Fruit fly (Drosophila melanogaster): ENCODE measurements around the gene for.

- TF ChIP-seq usp (GFP tag; optimal IDR thresholded peaks at IDR 0.05) (no peak), psq (optimal IDR thresholded peaks at IDR 0.05) (no peak), Dll (optimal IDR thresholded peaks at IDR 0.05) (no peak), CG8478 (optimal IDR thresholded peaks at IDR 0.05) (no peak), EcR (GFP tag; optimal IDR thresholded peaks at IDR 0.05) (no peak), pan (optimal IDR thresholded peaks at IDR 0.05) (no peak)
These were observed 12.3 kb upstream of the for start, which contains the start of gene Sfp24Bd for dm6 chr2L:3669034-3669433.

Data from whole organism.